Fruit fly (Drosophila melanogaster): Measurements from ENCODE around the gene CG18558.

Gene CG18558

DNA sequence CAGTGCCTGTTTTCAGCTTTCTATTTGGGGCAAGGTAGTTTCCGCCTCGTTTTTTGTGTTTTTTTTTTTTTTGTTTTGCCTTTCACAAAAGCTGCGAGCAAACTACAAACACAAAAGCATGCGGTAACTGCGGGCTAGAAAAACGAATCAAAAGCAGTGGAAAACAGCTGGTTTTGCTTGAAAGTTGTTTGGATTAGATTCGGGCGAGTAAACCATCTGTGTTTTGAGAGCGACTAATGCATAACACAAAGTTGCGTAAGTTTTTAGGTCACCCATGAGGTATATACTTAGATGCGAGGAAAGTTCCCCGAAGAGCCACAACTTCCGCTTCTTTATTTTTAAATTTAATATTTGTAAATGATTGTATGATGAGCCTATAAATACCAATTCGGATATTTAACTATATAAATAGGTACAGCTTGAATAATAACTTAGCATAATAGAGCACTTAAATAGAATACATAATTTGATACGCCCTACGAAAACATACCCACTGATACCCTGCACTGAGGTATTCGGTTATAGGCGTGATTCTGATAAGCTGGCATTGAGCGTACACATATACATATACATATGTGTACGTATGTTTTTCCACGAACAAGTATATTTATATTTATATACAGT, 28.1 kb upstream of the CG18558 start (continued):
- peak in 1 of 2 experiments; percentile 97 for TF ChIP-seq Pdp1 (GFP tag; optimal IDR thresholded peaks at IDR 0.05)
- TF ChIP-seq CG9437 (GFP tag; optimal IDR thresholded peaks at IDR 0.05): peak; percentile 34
- TF ChIP-seq row (GFP tag; IDR thresholded peaks at IDR 0.05): peak; percentile 61
- peak; percentile 57 for TF ChIP-seq caup (GFP tag; optimal IDR thresholded peaks at IDR 0.05; ENCODE audit: severe bottlenecking)
- TF ChIP-seq phol (tag; optimal IDR thresholded peaks at IDR 0.05): peak; percentile 19
- TF ChIP-seq Sox100B (GFP tag; optimal IDR thresholded peaks at IDR 0.05): peak; percentile 19
- TF ChIP-seq bcd (GFP tag; optimal IDR thresholded peaks at IDR 0.05): peak; percentile 16
- no peak for TF ChIP-seq sens-2 (GFP tag; IDR thresholded peaks at IDR 0.05)
- peak; percentile 29 for TF ChIP-seq CG10543 (GFP tag; optimal IDR thresholded peaks at IDR 0.05)
- TF ChIP-seq CG10267 (tag; optimal IDR thresholded peaks at IDR 0.05): peak; percentile 5
- TF ChIP-seq amos (GFP tag; IDR thresholded peaks at IDR 0.05; ENCODE audit: partially characterized antibody): no peak
- no peak for TF ChIP-seq CG2199 (GFP tag; IDR thresholded peaks at IDR 0.05)
- no peak for TF ChIP-seq CG1647 (GFP tag; optimal IDR thresholded peaks at IDR 0.05)
- peak; percentile 26 for TF ChIP-seq Deaf1 (tag; optimal IDR thresholded peaks at IDR 0.05)
- peak; percentile 67 for TF ChIP-seq CG10209 (GFP tag; optimal IDR thresholded peaks at IDR 0.05)
- no peak for TF ChIP-seq CG17328 (GFP tag; IDR thresholded peaks at IDR 0.05)
- TF ChIP-seq onecut (GFP tag; IDR thresholded peaks at IDR 0.05): no peak
- TF ChIP-seq CG14667 (GFP tag; IDR thresholded peaks at IDR 0.05): peak; percentile 20; the same call in 1 of the 2 replicates
- TF ChIP-seq bab2 (GFP tag; optimal IDR thresholded peaks at IDR 0.05): no peak
- no peak for TF ChIP-seq lola (GFP tag; optimal IDR thresholded peaks at IDR 0.05)
- TF ChIP-seq da (GFP tag; optimal IDR thresholded peaks at IDR 0.05): no peak
- no peak; the same call in 1 of the 2 replicates for TF ChIP-seq vvl (GFP tag; IDR thresholded peaks at IDR 0.05)
- TF ChIP-seq hbn (GFP tag; IDR thresholded peaks at IDR 0.05; ENCODE audit: partially characterized antibody): no peak
- TF ChIP-seq TFAM (GFP tag; optimal IDR thresholded peaks at IDR 0.05): no peak
- TF ChIP-seq chinmo (GFP tag; IDR thresholded peaks at IDR 0.05; ENCODE audit: partially characterized antibody): no peak
- no peak for TF ChIP-seq bbx (GFP tag; IDR thresholded peaks at IDR 0.05; ENCODE audit: partially characterized antibody)
- TF ChIP-seq CG3838 (GFP tag; optimal IDR thresholded peaks at IDR 0.05): no peak
- no peak for TF ChIP-seq slou (GFP tag; optimal IDR thresholded peaks at IDR 0.05)
- TF ChIP-seq tna (GFP tag; IDR thresholded peaks at IDR 0.05; ENCODE audit: partially characterized antibody): no peak
- TF ChIP-seq gsb (GFP tag; IDR thresholded peaks at IDR 0.05): 0 out of 2 replicates have a peak, but pooled peaks have one; percentile 13
- TF ChIP-seq twi (tag; optimal IDR thresholded peaks at IDR 0.05): peak; percentile 4
- TF ChIP-seq CG33557 (GFP tag; optimal IDR thresholded peaks at IDR 0.05): no peak
- TF ChIP-seq Sry-β (GFP tag; optimal IDR thresholded peaks at IDR 0.05): no peak
- TF ChIP-seq CG11456 (GFP tag; IDR thresholded peaks at IDR 0.05): peak; percentile 55; the same call in 1 of the 3 replicates
- peak; percentile 78 for TF ChIP-seq CG18599 (GFP tag; optimal IDR thresholded peaks at IDR 0.05)
- TF ChIP-seq Atf3 (GFP tag; optimal IDR thresholded peaks at IDR 0.05): no peak
- no peak for TF ChIP-seq CG31224 (GFP tag; IDR thresholded peaks at IDR 0.05)
- TF ChIP-seq Hmr (GFP tag; optimal IDR thresholded peaks at IDR 0.05): peak; percentile 67
- peak; percentile 46; the same call in 1 of the 2 replicates for TF ChIP-seq seq (GFP tag; IDR thresholded peaks at IDR 0.05)
- TF ChIP-seq CG34376 (GFP tag; optimal IDR thresholded peaks at IDR 0.05): peak; percentile 74
- no peak for TF ChIP-seq Mad (GFP tag; optimal IDR thresholded peaks at IDR 0.05)
- TF ChIP-seq PHDP (tag; optimal IDR thresholded peaks at IDR 0.05): peak; percentile 13
- TF ChIP-seq CG18011 (GFP tag; optimal IDR thresholded peaks at IDR 0.05): no peak
- peak; percentile 12 for TF ChIP-seq unpg (GFP tag; optimal IDR thresholded peaks at IDR 0.05)
- TF ChIP-seq pan (optimal IDR thresholded peaks at IDR 0.05): no peak
- peak in 1 of 2 experiments; percentile 63 for TF ChIP-seq pan (GFP tag; optimal IDR thresholded peaks at IDR 0.05 in 1 of 2, IDR thresholded peaks at IDR 0.05 in 1 of 2)
- TF ChIP-seq E2f1 (GFP tag; IDR thresholded peaks at IDR 0.05): no peak
- TF ChIP-seq slp2 (GFP tag; optimal IDR thresholded peaks at IDR 0.05): no peak
- no peak for TF ChIP-seq Camta (GFP tag; optimal IDR thresholded peaks at IDR 0.05)
